Worm (Caenorhabditis elegans) whole organism, L4 larva: ENCODE results near the gene srd-42.
A peak's percentile ranks its signal among the peaks of the same experiment; 100 is the strongest.

Experiments used
- D1046.2 ChIP-seq: fragments of 200-800 bp; sonication (Bioruptor generic); IDR thresholded peaks from 2 replicates; pipeline ENCODE4 v1.3.6; 2022; ENCODE audit warnings: missing genetic modification characterization, missing compliant biosample characterization
- F10B5.3 ChIP-seq: sonication (generic microtip); optimal IDR thresholded peaks from 2 replicates; lab custom pipeline; 2016; ENCODE audit warnings: mild to moderate bottlenecking, missing genetic modification characterization, missing compliant biosample characterization
- F37D6.2 ChIP-seq: sonication (generic microtip); optimal IDR thresholded peaks from 2 replicates; lab custom pipeline; 2016; ENCODE audit warnings: mild to moderate bottlenecking, missing genetic modification characterization, missing compliant biosample characterization
- R02D3.7 ChIP-seq: fragments of 150-350 bp; sonication (generic microtip); optimal IDR thresholded peaks from 3 replicates; lab custom pipeline; 2014; ENCODE audit warnings: missing biosample characterization, missing genetic modification characterization
- T26A8.4 ChIP-seq: fragments of 200-800 bp; sonication (Bioruptor generic); IDR thresholded peaks from 2 replicates; pipeline ENCODE4 v1.3.6; 2022; ENCODE audit warnings: missing genetic modification characterization, missing compliant biosample characterization
- Y5F2A.4 ChIP-seq: fragments of 200-800 bp; sonication (Bioruptor generic); optimal IDR thresholded peaks from 2 replicates; lab custom pipeline; 2018; ENCODE audit warnings: mild to moderate bottlenecking, missing genetic modification characterization, missing compliant biosample characterization
- ZK337.2 ChIP-seq: fragments of 200-800 bp; sonication (Bioruptor generic); IDR thresholded peaks from 2 replicates; pipeline ENCODE4 v1.3.6; 2022; ENCODE audit warnings: missing genetic modification reagents, missing genetic modification characterization, missing compliant biosample characterization
- aly-2 ChIP-seq: sonication (generic microtip); optimal IDR thresholded peaks from 2 replicates; lab custom pipeline; 2018; ENCODE audit warnings: missing biosample characterization, missing genetic modification characterization
- arid-1 ChIP-seq: fragments of 200-800 bp; sonication (Bioruptor generic); conservative IDR thresholded peaks from 2 replicates; pipeline ENCODE4 v1.3.6; 2022; ENCODE audit warnings: missing genetic modification reagents, missing genetic modification characterization, missing compliant biosample characterization
- attf-4 ChIP-seq: sonication (generic microtip); optimal IDR thresholded peaks from 3 replicates; lab custom pipeline; 2017; ENCODE audit warnings: missing biosample characterization, missing genetic modification characterization
- ceh-28 ChIP-seq: fragments of 150-350 bp; optimal IDR thresholded peaks from 2 replicates; lab custom pipeline; 2014; ENCODE audit warnings: missing biosample characterization, missing genetic modification reagents, missing genetic modification characterization
- ceh-32 ChIP-seq: sonication (generic microtip); optimal IDR thresholded peaks from 2 replicates; lab custom pipeline; 2016; ENCODE audit warnings: mild to moderate bottlenecking, missing genetic modification characterization, missing compliant biosample characterization; ENCODE audit not compliant: poor library complexity
- ceh-62 ChIP-seq: sonication (generic microtip); optimal IDR thresholded peaks from 2 replicates; lab custom pipeline; 2017; ENCODE audit warnings: missing biosample characterization, missing genetic modification characterization
- ceh-82 ChIP-seq: sonication (generic microtip); optimal IDR thresholded peaks from 2 replicates; lab custom pipeline; 2017; ENCODE audit warnings: missing biosample characterization, missing genetic modification characterization
- ctbp-1 ChIP-seq: fragments of 200-800 bp; sonication (Bioruptor generic); IDR thresholded peaks from 2 replicates; pipeline ENCODE4 v1.3.6; 2022; ENCODE audit warnings: missing genetic modification reagents, missing genetic modification characterization, missing compliant biosample characterization
- daf-12 ChIP-seq: fragments of 150-350 bp; optimal IDR thresholded peaks from 2 replicates; lab custom pipeline; 2014; ENCODE audit warnings: missing biosample characterization, missing genetic modification reagents, missing genetic modification characterization
- daf-16 ChIP-seq, 3 experiments: sonication (generic microtip); optimal IDR thresholded peaks; 2 replicates each; lab custom pipeline; 2016 to 2017; ENCODE audit warnings: missing genetic modification characterization in 3 of 3, missing genetic modification reagents in 3 of 3, mild to moderate bottlenecking in 2 of 3, missing compliant biosample characterization in 2 of 3, missing biosample characterization in 1 of 3, moderate library complexity in 1 of 3
- daf-19 ChIP-seq: fragments of 200-800 bp; sonication (Bioruptor generic); conservative IDR thresholded peaks from 2 replicates; pipeline ENCODE4 v1.3.6; 2022; ENCODE audit warnings: missing genetic modification characterization, missing compliant biosample characterization
- daf-8 ChIP-seq: fragments of 200-800 bp; sonication (Bioruptor generic); IDR thresholded peaks from 2 replicates; pipeline ENCODE4 v1.3.6; 2022; ENCODE audit warnings: missing genetic modification characterization, missing compliant biosample characterization
- dmd-6 ChIP-seq: fragments of 200-800 bp; sonication (Bioruptor generic); IDR thresholded peaks from 2 replicates; pipeline ENCODE4 v1.3.6; 2022; ENCODE audit warnings: missing genetic modification reagents, missing genetic modification characterization, missing compliant biosample characterization
- dmd-9 ChIP-seq: fragments of 200-800 bp; sonication (Bioruptor generic); IDR thresholded peaks from 2 replicates; pipeline ENCODE4 v1.3.6; 2022; ENCODE audit warnings: missing genetic modification reagents, missing genetic modification characterization, missing compliant biosample characterization
- duxl-1 ChIP-seq: sonication (generic microtip); optimal IDR thresholded peaks from 2 replicates; lab custom pipeline; 2016; ENCODE audit warnings: mild to moderate bottlenecking, missing genetic modification characterization, moderate library complexity, missing compliant biosample characterization; ENCODE audit not compliant: poor library complexity
- dve-1 ChIP-seq: sonication (generic microtip); optimal IDR thresholded peaks from 2 replicates; lab custom pipeline; 2017; ENCODE audit warnings: antibody characterized with exemption, mild to moderate bottlenecking, missing genetic modification characterization, missing compliant biosample characterization; ENCODE audit not compliant: insufficient read depth
- fkh-10 ChIP-seq: fragments of 150-350 bp; optimal IDR thresholded peaks from 2 replicates; lab custom pipeline; 2014; ENCODE audit warnings: missing biosample characterization, missing genetic modification reagents, missing genetic modification characterization
- fos-1 ChIP-seq: fragments of 150-350 bp; optimal IDR thresholded peaks from 2 replicates; lab custom pipeline; 2014; ENCODE audit warnings: missing biosample characterization, missing genetic modification characterization
- hif-1 ChIP-seq, 2 experiments: sonication (generic microtip); optimal IDR thresholded peaks; 2 replicates each; lab custom pipeline; 2016 to 2017; ENCODE audit warnings: missing compliant biosample characterization in 2 of 2, missing genetic modification characterization in 2 of 2, missing genetic modification reagents in 2 of 2, missing genotype in 2 of 2, mild to moderate bottlenecking in 1 of 2
- hlh-11 ChIP-seq: fragments of 200-800 bp; sonication (Bioruptor generic); optimal IDR thresholded peaks from 2 replicates; lab custom pipeline; 2018; ENCODE audit warnings: mild to moderate bottlenecking, missing genetic modification characterization, missing compliant biosample characterization
- jun-1 ChIP-seq: fragments of 150-350 bp; optimal IDR thresholded peaks from 2 replicates; lab custom pipeline; 2014; ENCODE audit warnings: missing biosample characterization, missing genetic modification reagents, missing genetic modification characterization
- lin-13 ChIP-seq: fragments of 150-350 bp; optimal IDR thresholded peaks from 2 replicates; lab custom pipeline; 2014; ENCODE audit warnings: missing biosample characterization, missing genetic modification reagents, missing genetic modification characterization
- lin-29 ChIP-seq: fragments of 200-800 bp; sonication (Bioruptor generic); IDR thresholded peaks from 2 replicates; pipeline ENCODE4 v1.3.6; 2022; ENCODE audit warnings: missing genetic modification reagents, missing genetic modification characterization, missing compliant biosample characterization
- lsy-2 ChIP-seq, 2 experiments: fragments of 150-350 bp in 1 of 2; sonication (generic microtip) in 1 of 2; optimal IDR thresholded peaks; 2 replicates each; lab custom pipeline; 2014 to 2017; ENCODE audit warnings: missing biosample characterization in 2 of 2, missing genetic modification characterization in 2 of 2
- mxl-2 ChIP-seq: fragments of 200-800 bp; sonication (Bioruptor generic); conservative IDR thresholded peaks from 2 replicates; pipeline ENCODE4 v1.3.6; 2022; ENCODE audit warnings: missing genetic modification reagents, missing genetic modification characterization, missing compliant biosample characterization
- nhr-111 ChIP-seq: fragments of 200-800 bp; sonication (Bioruptor generic); optimal IDR thresholded peaks from 2 replicates; lab custom pipeline; 2018; ENCODE audit warnings: mild to moderate bottlenecking, missing genetic modification characterization, missing compliant biosample characterization
- nhr-41 ChIP-seq: fragments of 200-800 bp; sonication (Bioruptor generic); IDR thresholded peaks from 2 replicates; pipeline ENCODE4 v1.3.6; 2022; ENCODE audit warnings: missing genetic modification reagents, missing genetic modification characterization, missing compliant biosample characterization
- nhr-6 ChIP-seq: fragments of 150-350 bp; optimal IDR thresholded peaks from 2 replicates; lab custom pipeline; 2014; ENCODE audit warnings: missing biosample characterization, missing genetic modification characterization
- nhr-77 ChIP-seq: fragments of 150-350 bp; optimal IDR thresholded peaks from 2 replicates; lab custom pipeline; 2014; ENCODE audit warnings: missing biosample characterization, missing genetic modification characterization
- php-3 ChIP-seq: fragments of 200-800 bp; sonication (Bioruptor generic); IDR thresholded peaks from 2 replicates; pipeline ENCODE4 v1.3.6; 2022; ENCODE audit warnings: missing genetic modification reagents, missing genetic modification characterization, missing compliant biosample characterization
- pqm-1 ChIP-seq: sonication (generic microtip); optimal IDR thresholded peaks from 2 replicates; lab custom pipeline; 2017; ENCODE audit warnings: missing biosample characterization, missing genetic modification characterization
- rbr-2 ChIP-seq: sonication (generic microtip); optimal IDR thresholded peaks from 2 replicates; lab custom pipeline; 2016; ENCODE audit warnings: missing genotype, missing genetic modification characterization, missing compliant biosample characterization
- saeg-2 ChIP-seq: fragments of 200-800 bp; sonication (Bioruptor generic); IDR thresholded peaks from 2 replicates; pipeline ENCODE4 v1.3.6; 2022; ENCODE audit warnings: missing genetic modification reagents, missing genetic modification characterization, missing compliant biosample characterization
- set-16 ChIP-seq: fragments of 200-800 bp; sonication (Bioruptor generic); IDR thresholded peaks from 2 replicates; pipeline ENCODE4 v1.3.6; 2022; ENCODE audit warnings: missing genetic modification reagents, missing genetic modification characterization, missing compliant biosample characterization
- snpc-1.2 ChIP-seq: fragments of 200-800 bp; sonication (Bioruptor generic); IDR thresholded peaks from 2 replicates; pipeline ENCODE4 v1.3.6; 2022; ENCODE audit warnings: missing genetic modification reagents, missing genetic modification characterization, missing compliant biosample characterization
- snpc-4 ChIP-seq: fragments of 150-350 bp; optimal IDR thresholded peaks from 2 replicates; lab custom pipeline; 2014; ENCODE audit warnings: missing biosample characterization, missing genetic modification characterization
- tra-1 ChIP-seq: fragments of 200-800 bp; sonication (Bioruptor generic); IDR thresholded peaks from 2 replicates; pipeline ENCODE4 v1.3.6; 2022; ENCODE audit warnings: missing genetic modification reagents, missing genetic modification characterization, missing compliant biosample characterization
- unc-130 ChIP-seq: sonication (generic microtip); optimal IDR thresholded peaks from 2 replicates; lab custom pipeline; 2016; ENCODE audit warnings: missing genetic modification reagents, missing genetic modification characterization, missing compliant biosample characterization
- unc-39 ChIP-seq: sonication (generic microtip); optimal IDR thresholded peaks from 2 replicates; lab custom pipeline; 2017; ENCODE audit warnings: missing biosample characterization, missing genetic modification characterization
- unc-62 ChIP-seq, 3 experiments: fragments of 150-350 bp in 1 of 3; sonication (generic microtip); optimal IDR thresholded peaks in 2 of 3; peaks in 1 of 3; 1 replicate in 1 of 3; 2 replicates in 2 of 3; lab custom pipeline; 2014 to 2017; ENCODE audit warnings: missing biosample characterization in 3 of 3, missing genetic modification characterization in 3 of 3, missing genetic modification reagents in 3 of 3, missing genotype in 1 of 3
- zfp-2 ChIP-seq: sonication (generic microtip); optimal IDR thresholded peaks from 2 replicates; lab custom pipeline; 2016; ENCODE audit warnings: mild to moderate bottlenecking, missing genetic modification characterization, missing compliant biosample characterization
- zip-2 ChIP-seq: fragments of 150-350 bp; optimal IDR thresholded peaks from 2 replicates; lab custom pipeline; 2014; ENCODE audit warnings: missing biosample characterization, missing genetic modification characterization
- ztf-11 ChIP-seq: fragments of 150-350 bp; optimal IDR thresholded peaks from 2 replicates; lab custom pipeline; 2014; ENCODE audit warnings: missing biosample characterization, missing genetic modification characterization
- ztf-7 ChIP-seq: fragments of 150-350 bp; optimal IDR thresholded peaks from 2 replicates; lab custom pipeline; 2014; ENCODE audit warnings: missing biosample characterization, missing genetic modification characterization

Gene srd-42

DNA sequence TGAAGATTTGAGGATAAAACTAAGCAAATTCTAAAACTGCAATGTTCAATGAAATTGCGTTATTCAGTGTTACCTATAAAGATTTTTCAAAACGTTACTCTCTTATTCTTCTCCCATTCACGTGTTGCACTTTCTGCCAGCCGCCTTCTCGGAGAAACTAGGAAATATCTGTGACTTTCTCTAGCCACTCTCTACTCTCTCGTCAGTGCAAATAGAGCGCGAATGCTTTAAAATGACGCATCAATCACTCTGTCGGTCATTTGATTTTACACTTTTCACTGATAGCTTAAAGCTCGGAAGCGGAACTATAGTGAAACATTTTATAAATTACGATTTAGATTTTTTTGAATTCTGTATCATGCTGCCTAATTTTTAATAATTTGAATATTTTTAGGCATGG is 25.6 kb upstream of the srd-42 start (continued):
- TF ChIP-seq daf-16 (GFP tag; optimal IDR thresholded peaks at IDR 0.05; lab: Kevin White, UChicago) (no peak), daf-16 (tag; optimal IDR thresholded peaks at IDR 0.05; lab: Kevin White, UChicago) (peak; percentile 30), ceh-28 (tag; lab: Kevin White, UChicago) (no peak), duxl-1 (tag; lab: Kevin White, UChicago) (no peak), nhr-111 (GFP tag; lab: Kevin White, UChicago) (no peak), fos-1 (no peak), mxl-2 (GFP tag; lab: Robert Waterston, UW) (peak; percentile 85), lsy-2 (tag; optimal IDR thresholded peaks at IDR 0.05; lab: Kevin White, UChicago) (peak in 1 of 2 experiments; percentile 74), lin-13 (GFP tag; lab: Kevin White, UChicago) (peak; percentile 58), unc-62 (GFP tag; optimal IDR thresholded peaks at IDR 0.05 in 1 of 2; lab: Kevin White, UChicago) (peak in 1 of 2 experiments; percentile 99), unc-62 (tag; optimal IDR thresholded peaks at IDR 0.05; lab: Kevin White, UChicago) (no peak), nhr-77 (peak; percentile 75), saeg-2 (GFP tag; lab: Robert Waterston, UW) (no peak), daf-19 (GFP tag; lab: Robert Waterston, UW) (no peak), daf-12 (tag; lab: Kevin White, UChicago) (no peak), ctbp-1 (GFP tag; lab: Robert Waterston, UW) (0 out of 2 replicates have a peak, but pooled peaks have one; percentile 19), ceh-32 (tag; lab: Kevin White, UChicago) (no peak), D1046.2 (no peak), hlh-11 (tag; lab: Kevin White, UChicago) (peak; percentile 92), attf-4 (tag; lab: Kevin White, UChicago) (no peak), lin-29 (no peak), ZK337.2 (GFP tag; lab: Robert Waterston, UW) (no peak), rbr-2 (tag; lab: Kevin White, UChicago) (peak; percentile 35), nhr-41 (GFP tag; lab: Robert Waterston, UW) (no peak), nhr-6 (tag; lab: Kevin White, UChicago) (peak; percentile 67), php-3 (GFP tag; lab: Robert Waterston, UW) (peak; percentile 73), unc-130 (GFP tag; lab: Kevin White, UChicago) (no peak), snpc-1.2 (GFP tag; lab: Robert Waterston, UW) (no peak), zfp-2 (tag; lab: Kevin White, UChicago) (no peak), ztf-7 (peak; percentile 34), unc-39 (no peak), ceh-82 (tag; lab: Kevin White, UChicago) (no peak), ztf-11 (tag; lab: Kevin White, UChicago) (no peak), ceh-62 (tag; lab: Kevin White, UChicago) (no peak), R02D3.7 (tag; lab: Kevin White, UChicago) (no peak), zip-2 (no peak), dmd-9 (GFP tag; lab: Robert Waterston, UW) (no peak), daf-8 (no peak), Y5F2A.4 (no peak), snpc-4 (tag; lab: Kevin White, UChicago) (no peak), hif-1 (tag; optimal IDR thresholded peaks at IDR 0.05; lab: Kevin White, UChicago) (peak in 1 of 2 experiments; percentile 65), set-16 (no peak), fkh-10 (GFP tag; lab: Kevin White, UChicago) (no peak), dmd-6 (GFP tag; lab: Robert Waterston, UW) (peak; percentile 86), arid-1 (GFP tag; lab: Robert Waterston, UW) (no peak), aly-2 (tag; lab: Kevin White, UChicago) (no peak), F10B5.3 (tag; lab: Kevin White, UChicago) (no peak), T26A8.4 (GFP tag; lab: Robert Waterston, UW) (no peak), jun-1 (tag; lab: Kevin White, UChicago) (no peak), F37D6.2 (no peak), dve-1 (tag; lab: Kevin White, UChicago) (peak; percentile 80), pqm-1 (tag; lab: Kevin White, UChicago) (peak; percentile 11), tra-1 (GFP tag; lab: Robert Waterston, UW) (peak; percentile 29; the same call in 1 of the 2 replicates)
